Fruit fly (Drosophila melanogaster): ENCODE data around the gene cona.
A peak's percentile ranks its signal among the peaks of the same experiment; 100 is the strongest.

cona gene

dm6 chr3R:18381014-18381512, 4.6 kb upstream of the cona start, which contains the start of gene CG7675 (continued):
- TF ChIP-seq kay (GFP tag; optimal IDR thresholded peaks at IDR 0.05), result no peak
- TF ChIP-seq Oaz (GFP tag; IDR thresholded peaks at IDR 0.05), result no peak
- TF ChIP-seq grau (tag; optimal IDR thresholded peaks at IDR 0.05), result no peak
- TF ChIP-seq CG18599 (GFP tag; optimal IDR thresholded peaks at IDR 0.05), result no peak
- peak; percentile 57 for TF ChIP-seq oc (tag; optimal IDR thresholded peaks at IDR 0.05)
- TF ChIP-seq CG1602 (GFP tag; optimal IDR thresholded peaks at IDR 0.05), result no peak
- TF ChIP-seq CG34376 (GFP tag; optimal IDR thresholded peaks at IDR 0.05), result no peak
- peak; percentile 77 for TF ChIP-seq CG10979 (tag; optimal IDR thresholded peaks at IDR 0.05)
- TF ChIP-seq trh (GFP tag; optimal IDR thresholded peaks at IDR 0.05), result no peak
- TF ChIP-seq CG8359 (GFP tag; optimal IDR thresholded peaks at IDR 0.05; ENCODE audit: borderline replicate concordance), result no peak
- TF ChIP-seq stwl (tag; optimal IDR thresholded peaks at IDR 0.05), result no peak
- TF ChIP-seq onecut (GFP tag; IDR thresholded peaks at IDR 0.05), result no peak
- TF ChIP-seq pb (GFP tag; optimal IDR thresholded peaks at IDR 0.05), result no peak
- no peak for TF ChIP-seq Bteb2 (GFP tag; optimal IDR thresholded peaks at IDR 0.05)
- TF ChIP-seq CG13287 (GFP tag; IDR thresholded peaks at IDR 0.05; ENCODE audit: partially characterized antibody), result peak; percentile 24; the same call in 1 of the 2 replicates
- no peak for TF ChIP-seq CG15011 (GFP tag; optimal IDR thresholded peaks at IDR 0.05)
- TF ChIP-seq CG13123 (GFP tag; optimal IDR thresholded peaks at IDR 0.05), result no peak
- TF ChIP-seq CG18476 (GFP tag; optimal IDR thresholded peaks at IDR 0.05), result no peak
- no peak for TF ChIP-seq CG10321 (GFP tag; IDR thresholded peaks at IDR 0.05)
- TF ChIP-seq HHEX (GFP tag; optimal IDR thresholded peaks at IDR 0.05), result peak; percentile 5
- TF ChIP-seq CG3995 (GFP tag; optimal IDR thresholded peaks at IDR 0.05), result no peak
- no peak for TF ChIP-seq CG4854 (GFP tag; optimal IDR thresholded peaks at IDR 0.05)

- TF ChIP-seq HLHmδ (GFP tag; optimal IDR thresholded peaks at IDR 0.05) (no peak), CG17568 (GFP tag; optimal IDR thresholded peaks at IDR 0.05) (no peak), NfI (GFP tag; optimal IDR thresholded peaks at IDR 0.05) (no peak), Fer1 (GFP tag; optimal IDR thresholded peaks at IDR 0.05) (no peak), tx (GFP tag; optimal IDR thresholded peaks at IDR 0.05) (no peak), CG9932 (GFP tag; IDR thresholded peaks at IDR 0.05) (no peak), B-H1 (GFP tag; IDR thresholded peaks at IDR 0.05) (no peak), H15 (GFP tag; IDR thresholded peaks at IDR 0.05) (no peak), CG10267 (tag; optimal IDR thresholded peaks at IDR 0.05) (no peak)
These were observed 656 bp upstream of the cona start, which contains the start of gene CG14309 for dm6 chr3R:18384972-18385371. Gene CG14309, minus strand, starts transcription at chr3R:18385072.

- no peak for TF ChIP-seq zfh2 (GFP tag; optimal IDR thresholded peaks at IDR 0.05)
- no peak for TF ChIP-seq CG17912 (GFP tag; optimal IDR thresholded peaks at IDR 0.05)
- no peak for TF ChIP-seq dysf (GFP tag; IDR thresholded peaks at IDR 0.05)
- no peak for TF ChIP-seq nerfin-2 (GFP tag; IDR thresholded peaks at IDR 0.05; ENCODE audit: partially characterized antibody)
- TF ChIP-seq Elba2 (GFP tag; optimal IDR thresholded peaks at IDR 0.05), result no peak
- no peak for TF ChIP-seq MTF-1 (GFP tag; optimal IDR thresholded peaks at IDR 0.05; ENCODE audit: borderline replicate concordance)
- TF ChIP-seq Doc3 (GFP tag; IDR thresholded peaks at IDR 0.05; ENCODE audit: partially characterized antibody), result no peak
- no peak for TF ChIP-seq dmrt99B (tag; optimal IDR thresholded peaks at IDR 0.05)
- no peak for TF ChIP-seq Scr (GFP tag; IDR thresholded peaks at IDR 0.05; ENCODE audit: partially characterized antibody)
- TF ChIP-seq B-H1 (GFP tag; IDR thresholded peaks at IDR 0.05), result no peak
- no peak for TF ChIP-seq hkb (optimal IDR thresholded peaks at IDR 0.05)
- no peak for TF ChIP-seq hkb (GFP tag; IDR thresholded peaks at IDR 0.05)
- no peak for TF ChIP-seq CG11456 (GFP tag; IDR thresholded peaks at IDR 0.05)
- TF ChIP-seq CG10543 (GFP tag; optimal IDR thresholded peaks at IDR 0.05), result no peak
- 0 out of 2 replicates have a peak, but pooled peaks have one; percentile 33 for TF ChIP-seq Atf6 (GFP tag; IDR thresholded peaks at IDR 0.05)
- TF ChIP-seq mirr (GFP tag; optimal IDR thresholded peaks at IDR 0.05), result peak; percentile 10
- peak; percentile 15 for TF ChIP-seq CrebB (tag; optimal IDR thresholded peaks at IDR 0.05)
- TF ChIP-seq Dfd (GFP tag; optimal IDR thresholded peaks at IDR 0.05), result no peak
- no peak for TF ChIP-seq CG4617 (GFP tag; optimal IDR thresholded peaks at IDR 0.05; ENCODE audit: borderline replicate concordance)
- TF ChIP-seq CG13296 (GFP tag; optimal IDR thresholded peaks at IDR 0.05), result no peak
These were observed 4.2 kb downstream of the cona start, which contains the start of gene Vha100-4 for dm6 chr3R:18389790-18390189. Gene Vha100-4, minus strand, starts transcription at chr3R:18389805.
